Fruit fly (Drosophila melanogaster): Measurements from ENCODE around the gene CG17292.

The CG17292 gene

dm6 chr2L:8381508-8382036 lies 11.3 kb downstream of the CG17292 start, which contains the start of gene AlaRS:
Gene AlaRS (minus strand): TSS chr2L:8381764.
- peak; percentile 72 for TF ChIP-seq CG17801 (GFP tag; optimal IDR thresholded peaks at IDR 0.05; ENCODE audit: partially characterized antibody)

dm6 chr2L:8382646-8383045 lies 12.4 kb downstream of the CG17292 start, which contains the start of the genes CG13392 and Rcd4:
Gene CG13392 (minus strand): TSS chr2L:8382807.
Gene Rcd4 (plus strand): TSS chr2L:8382861.
- TF ChIP-seq CG17801 (GFP tag; optimal IDR thresholded peaks at IDR 0.05; ENCODE audit: partially characterized antibody), result peak; percentile 63

- TF ChIP-seq CG17801 (GFP tag; optimal IDR thresholded peaks at IDR 0.05; ENCODE audit: partially characterized antibody), result peak; percentile 98
Observed at dm6 chr2L:8384108-8384601, 13.9 kb downstream of the CG17292 start, which contains the start of the genes Dad1 and CG13384. Gene Dad1 (minus strand): TSS chr2L:8384137. Gene CG13384 (plus strand): TSS chr2L:8384455.

- no peak for TF ChIP-seq CG17801 (GFP tag; optimal IDR thresholded peaks at IDR 0.05; ENCODE audit: partially characterized antibody)
Observed at dm6 chr2L:8384985-8385519, 14.8 kb downstream of the CG17292 start.

- TF ChIP-seq CG17801 (GFP tag; optimal IDR thresholded peaks at IDR 0.05; ENCODE audit: partially characterized antibody), result no peak
Observed at dm6 chr2L:8385849-8386248, 15.6 kb downstream of the CG17292 start.

- no peak for TF ChIP-seq CG17801 (GFP tag; optimal IDR thresholded peaks at IDR 0.05; ENCODE audit: partially characterized antibody)
Observed at dm6 chr2L:8389231-8389630, 19.0 kb downstream of the CG17292 start, which contains the start of gene CG42819. Gene CG42819 (minus strand): TSS chr2L:8389331.

dm6 chr2L:8392298-8392697 lies 22.0 kb downstream of the CG17292 start, which contains the start of gene CG42820:
Gene CG42820 (minus strand): TSS chr2L:8392398.
- no peak for TF ChIP-seq CG17801 (GFP tag; optimal IDR thresholded peaks at IDR 0.05; ENCODE audit: partially characterized antibody)

dm6 chr2L:8393122-8393521 lies 22.9 kb downstream of the CG17292 start, which contains the start of gene Acp29AB:
Gene Acp29AB (minus strand): TSS chr2L:8393222.
- no peak for TF ChIP-seq CG17801 (GFP tag; optimal IDR thresholded peaks at IDR 0.05; ENCODE audit: partially characterized antibody)

- no peak for TF ChIP-seq CG17801 (GFP tag; optimal IDR thresholded peaks at IDR 0.05; ENCODE audit: partially characterized antibody)
Observed at dm6 chr2L:8394180-8394579, 23.9 kb downstream of the CG17292 start, which contains the start of gene lectin-29Ca. Gene lectin-29Ca (minus strand): TSS chr2L:8394280.

dm6 chr2L:8394840-8395239 lies 24.6 kb downstream of the CG17292 start, which contains the start of gene Peritrophin-15b:
Gene Peritrophin-15b (minus strand): TSS chr2L:8394940.
- no peak for TF ChIP-seq CG17801 (GFP tag; optimal IDR thresholded peaks at IDR 0.05; ENCODE audit: partially characterized antibody)

dm6 chr2L:8395996-8396699 lies 25.9 kb downstream of the CG17292 start, which contains the start of the genes Peritrophin-15a and CG13385:
Gene Peritrophin-15a (minus strand): TSS chr2L:8396096.
Gene CG13385 (plus strand): TSS chr2L:8396649.
- no peak for TF ChIP-seq CG17801 (GFP tag; optimal IDR thresholded peaks at IDR 0.05; ENCODE audit: partially characterized antibody)

- TF ChIP-seq CG17801 (GFP tag; optimal IDR thresholded peaks at IDR 0.05; ENCODE audit: partially characterized antibody), result no peak
Observed at dm6 chr2L:8398721-8399120, 28.5 kb downstream of the CG17292 start, which contains the start of gene CG13386. Gene CG13386 (plus strand): TSS chr2L:8399021.

- TF ChIP-seq CG17801 (GFP tag; optimal IDR thresholded peaks at IDR 0.05; ENCODE audit: partially characterized antibody), result no peak
Observed at dm6 chr2L:8399863-8400598, 29.8 kb downstream of the CG17292 start, which contains the start of gene CG31898. Gene CG31898 (plus strand): TSS chr2L:8400421.

- no peak for TF ChIP-seq CG17801 (GFP tag; optimal IDR thresholded peaks at IDR 0.05; ENCODE audit: partially characterized antibody)
Observed at dm6 chr2L:8402928-8403285, 32.7 kb downstream of the CG17292 start, which contains the start of gene fy. Gene fy (minus strand): TSS chr2L:8403280.

All from ovary, adult (tissue).